Fruit fly (Drosophila melanogaster): ENCODE data around the gene CG9886.

The CG9886 gene

DNA sequence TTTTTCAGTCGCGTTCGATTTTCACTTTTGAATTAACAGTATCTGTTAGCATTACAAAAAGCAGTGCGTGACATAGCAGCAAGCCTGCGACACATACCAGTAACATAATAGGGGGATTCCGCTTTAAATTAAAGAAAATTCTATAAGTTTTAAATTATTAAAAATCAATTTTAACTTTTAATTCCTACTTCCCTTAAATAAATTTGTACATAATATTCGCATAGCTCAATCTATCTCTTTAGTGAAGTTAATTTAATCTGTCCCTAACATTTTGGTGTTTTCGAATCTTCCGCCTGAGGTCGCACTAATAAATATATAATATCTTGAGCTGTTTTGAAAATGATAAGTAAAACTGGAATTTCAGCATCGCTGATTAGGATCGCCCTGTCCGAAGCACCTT is at the start of gene CG9886:
Gene CG9886 (plus strand): TSS at position 341 of the 400 bp plus-strand sequence.
- TF ChIP-seq spab (GFP tag; optimal IDR thresholded peaks at IDR 0.05), result no peak
- TF ChIP-seq topi (GFP tag; optimal IDR thresholded peaks at IDR 0.05), result peak; percentile 33
- TF ChIP-seq CG3032 (tag; optimal IDR thresholded peaks at IDR 0.05), result peak; percentile 73
- no peak for TF ChIP-seq ss (GFP tag; optimal IDR thresholded peaks at IDR 0.05)
- TF ChIP-seq CG7368 (GFP tag; optimal IDR thresholded peaks at IDR 0.05), result no peak
- peak; percentile 67 for TF ChIP-seq esn (GFP tag; optimal IDR thresholded peaks at IDR 0.05)
- peak; percentile 41 for TF ChIP-seq CG3919 (GFP tag; optimal IDR thresholded peaks at IDR 0.05)
- TF ChIP-seq CG6792 (GFP tag; optimal IDR thresholded peaks at IDR 0.05), result peak; percentile 39
- TF ChIP-seq Blimp-1 (GFP tag; optimal IDR thresholded peaks at IDR 0.05), result no peak
- no peak for TF ChIP-seq CG6854 (GFP tag; optimal IDR thresholded peaks at IDR 0.05)
- no peak for TF ChIP-seq CG11902 (GFP tag; optimal IDR thresholded peaks at IDR 0.05)
- no peak for TF ChIP-seq dac (GFP tag; optimal IDR thresholded peaks at IDR 0.05)
- peak; percentile 55 for TF ChIP-seq acj6 (GFP tag; optimal IDR thresholded peaks at IDR 0.05)
- TF ChIP-seq CG10669 (GFP tag; optimal IDR thresholded peaks at IDR 0.05), result peak; percentile 43
- peak; percentile 58 for TF ChIP-seq Ets96B (tag; optimal IDR thresholded peaks at IDR 0.05)
- no peak for TF ChIP-seq dsx (GFP tag; optimal IDR thresholded peaks at IDR 0.05; ENCODE audit: poor library complexity, severe bottlenecking)
- TF ChIP-seq CG32006 (GFP tag; optimal IDR thresholded peaks at IDR 0.05), result peak; percentile 50
- TF ChIP-seq Smox (GFP tag; optimal IDR thresholded peaks at IDR 0.05), result peak; percentile 62
- TF ChIP-seq Gug (GFP tag; IDR thresholded peaks at IDR 0.05), result no peak
- TF ChIP-seq Sox102F (GFP tag; optimal IDR thresholded peaks at IDR 0.05), result peak; percentile 36
- TF ChIP-seq CG16779 (tag; optimal IDR thresholded peaks at IDR 0.05), result no peak
- peak; percentile 51 for TF ChIP-seq CG31627 (GFP tag; optimal IDR thresholded peaks at IDR 0.05)
- no peak for TF ChIP-seq fd85E (GFP tag; optimal IDR thresholded peaks at IDR 0.05)
- peak; percentile 34 for TF ChIP-seq Hr39 (GFP tag; optimal IDR thresholded peaks at IDR 0.05)
- TF ChIP-seq Hr38 (GFP tag; optimal IDR thresholded peaks at IDR 0.05), result no peak
- TF ChIP-seq Met (GFP tag; optimal IDR thresholded peaks at IDR 0.05), result peak; percentile 29
- TF ChIP-seq Eip93F (GFP tag; optimal IDR thresholded peaks at IDR 0.05), result no peak
- peak; percentile 80 for TF ChIP-seq svp (GFP tag)
- no peak for TF ChIP-seq CG9139 (GFP tag; optimal IDR thresholded peaks at IDR 0.05)
- TF ChIP-seq Ets21C (GFP tag; optimal IDR thresholded peaks at IDR 0.05), result peak; percentile 7
- TF ChIP-seq fkh (GFP tag; optimal IDR thresholded peaks at IDR 0.05), result no peak
- TF ChIP-seq CG11762 (GFP tag; optimal IDR thresholded peaks at IDR 0.05; ENCODE audit: insufficient read depth), result no peak
- peak; percentile 49 for TF ChIP-seq CG34406 (GFP tag; optimal IDR thresholded peaks at IDR 0.05)
- no peak for TF ChIP-seq CG4318 (GFP tag; optimal IDR thresholded peaks at IDR 0.05)
- TF ChIP-seq OdsH (GFP tag; optimal IDR thresholded peaks at IDR 0.05), result peak; percentile 66
- TF ChIP-seq achi (GFP tag; optimal IDR thresholded peaks at IDR 0.05), result peak; percentile 45
- TF ChIP-seq net (GFP tag; optimal IDR thresholded peaks at IDR 0.05), result peak; percentile 22
- no peak for TF ChIP-seq CG11294 (GFP tag; IDR thresholded peaks at IDR 0.05)
- TF ChIP-seq Hr4 (GFP tag; optimal IDR thresholded peaks at IDR 0.05), result peak; percentile 44
- TF ChIP-seq Eip75B (GFP tag; optimal IDR thresholded peaks at IDR 0.05), result peak; percentile 23
- TF ChIP-seq lz (GFP tag; optimal IDR thresholded peaks at IDR 0.05), result peak; percentile 52
- TF ChIP-seq CG6276 (GFP tag; optimal IDR thresholded peaks at IDR 0.05), result no peak
- TF ChIP-seq cyc (GFP tag; optimal IDR thresholded peaks at IDR 0.05), result peak; percentile 42
- TF ChIP-seq Sox15 (GFP tag; optimal IDR thresholded peaks at IDR 0.05), result no peak
- no peak for TF ChIP-seq fd59A (GFP tag; optimal IDR thresholded peaks at IDR 0.05)
- peak; percentile 37 for TF ChIP-seq vri (GFP tag; optimal IDR thresholded peaks at IDR 0.05)
- TF ChIP-seq CG6808 (GFP tag; optimal IDR thresholded peaks at IDR 0.05), result no peak
- TF ChIP-seq CG8319 (GFP tag; optimal IDR thresholded peaks at IDR 0.05), result no peak
- no peak for TF ChIP-seq CG1621 (tag; optimal IDR thresholded peaks at IDR 0.05)
- peak; percentile 3 for TF ChIP-seq Lpt (GFP tag; optimal IDR thresholded peaks at IDR 0.05)
- peak in 1 of 2 experiments; percentile 25 for TF ChIP-seq salr (GFP tag; optimal IDR thresholded peaks at IDR 0.05)
- 0 out of 3 replicates have a peak, but pooled peaks have one; percentile 11 for TF ChIP-seq CG6163 (GFP tag; IDR thresholded peaks at IDR 0.05)

Measured in whole organism, prepupa.